Fruit fly (Drosophila melanogaster) whole organism, embryonic: ENCODE measurements around the gene CG6441.

ENCODE experiments used
- Bdp1 ChIP-seq: fragments of 200-800 bp; sonication (Bioruptor generic); optimal IDR thresholded peaks from 3 replicates; lab custom pipeline; 2016; ENCODE audit warnings: missing biosample characterization, missing genetic modification characterization
- Blimp-1 ChIP-seq: fragments of 200-800 bp; sonication (Bioruptor generic); optimal IDR thresholded peaks from 3 replicates; lab custom pipeline; 2018; ENCODE audit warnings: missing biosample characterization, missing genetic modification characterization, mild to moderate bottlenecking, moderate library complexity, missing genetic modification reagents
- CG10147 ChIP-seq: fragments of 200-800 bp; sonication (Bioruptor generic); optimal IDR thresholded peaks from 2 replicates; lab custom pipeline; 2019; ENCODE audit warnings: missing biosample characterization, mild to moderate bottlenecking, missing genetic modification characterization, moderate library complexity
- CG10366 ChIP-seq: fragments of 200-800 bp; sonication (Bioruptor generic); IDR thresholded peaks from 2 replicates; pipeline ENCODE4 v1.3.6; 2022; ENCODE audit warnings: missing biosample characterization, missing genetic modification characterization
- CG10543 ChIP-seq: fragments of 200-800 bp; sonication (Bioruptor generic); optimal IDR thresholded peaks from 3 replicates; lab custom pipeline; 2017; ENCODE audit warnings: missing biosample characterization, mild to moderate bottlenecking, missing genetic modification characterization, moderate library complexity
- CG11456 ChIP-seq: fragments of 200-800 bp; sonication (Bioruptor generic); IDR thresholded peaks from 3 replicates; pipeline ENCODE4 v1.3.6; 2022; ENCODE audit warnings: missing biosample characterization, missing genetic modification characterization
- CG12659 ChIP-seq: fragments of 200-800 bp; sonication (Bioruptor generic); optimal IDR thresholded peaks from 3 replicates; lab custom pipeline; 2017; ENCODE audit warnings: mild to moderate bottlenecking, missing biosample characterization, missing genetic modification reagents, missing genetic modification characterization
- CG13123 ChIP-seq: fragments of 200-800 bp; sonication (Bioruptor generic); optimal IDR thresholded peaks from 2 replicates; lab custom pipeline; 2016; ENCODE audit warnings: missing biosample characterization, missing genetic modification characterization
- CG14860 ChIP-seq: fragments of 200-800 bp; sonication (Bioruptor generic); IDR thresholded peaks from 3 replicates; pipeline ENCODE4 v1.3.6; 2022; ENCODE audit warnings: missing biosample characterization, missing genetic modification characterization; ENCODE audit not compliant: partially characterized antibody
- CG16815 ChIP-seq: fragments of 200-800 bp; sonication (Bioruptor generic); optimal IDR thresholded peaks from 3 replicates; lab custom pipeline; 2017; ENCODE audit warnings: missing biosample characterization, mild to moderate bottlenecking, missing genetic modification characterization
- CG17361 ChIP-seq: fragments of 200-800 bp; sonication (Bioruptor generic); IDR thresholded peaks from 3 replicates; pipeline ENCODE4 v1.3.6; 2022; ENCODE audit warnings: missing biosample characterization, missing genetic modification characterization
- CG3407 ChIP-seq: fragments of 200-800 bp; sonication (Bioruptor generic); optimal IDR thresholded peaks from 2 replicates; lab custom pipeline; 2018; ENCODE audit warnings: missing biosample characterization, mild to moderate bottlenecking, missing genetic modification characterization
- CG4282 ChIP-seq: fragments of 200-800 bp; sonication (Bioruptor generic); optimal IDR thresholded peaks from 2 replicates; lab custom pipeline; 2016; ENCODE audit warnings: missing biosample characterization, missing genetic modification characterization
- CG4617 ChIP-seq: fragments of 200-800 bp; sonication (Bioruptor generic); optimal IDR thresholded peaks from 3 replicates; lab custom pipeline; 2016; ENCODE audit warnings: missing biosample characterization, missing genetic modification characterization, borderline replicate concordance
- CG5245 ChIP-seq: fragments of 200-800 bp; sonication (Bioruptor generic); optimal IDR thresholded peaks from 3 replicates; lab custom pipeline; 2016; ENCODE audit warnings: missing biosample characterization, missing genetic modification characterization
- CG7839 ChIP-seq: fragments of 200-800 bp; sonication (Bioruptor generic); optimal IDR thresholded peaks from 3 replicates; lab custom pipeline; 2018; ENCODE audit warnings: missing biosample characterization, mild to moderate bottlenecking, missing genetic modification characterization, moderate library complexity
- CG9215 ChIP-seq: fragments of 200-800 bp; sonication (Bioruptor generic); IDR thresholded peaks from 2 replicates; pipeline ENCODE4 v1.3.6; 2022; ENCODE audit warnings: missing biosample characterization, missing genetic modification characterization
- CG9876 ChIP-seq: fragments of 200-800 bp; sonication (Bioruptor generic); optimal IDR thresholded peaks from 2 replicates; lab custom pipeline; 2016; ENCODE audit warnings: missing biosample characterization, missing genetic modification characterization
- Camta ChIP-seq: fragments of 200-800 bp; sonication (Bioruptor generic); optimal IDR thresholded peaks from 2 replicates; lab custom pipeline; 2016; ENCODE audit warnings: missing biosample characterization, missing genetic modification characterization
- Chrac-16 ChIP-seq: fragments of 200-800 bp; sonication (Bioruptor generic); optimal IDR thresholded peaks from 3 replicates; lab custom pipeline; 2016; ENCODE audit warnings: missing biosample characterization, missing genetic modification characterization
- D19B ChIP-seq: fragments of 200-800 bp; sonication (Bioruptor generic); optimal IDR thresholded peaks from 2 replicates; lab custom pipeline; 2017; ENCODE audit warnings: missing biosample characterization, mild to moderate bottlenecking, missing genetic modification characterization
- Dp ChIP-seq: fragments of 200-800 bp; sonication (Bioruptor generic); optimal IDR thresholded peaks from 2 replicates; lab custom pipeline; 2018; ENCODE audit warnings: missing biosample characterization, mild to moderate bottlenecking, missing genetic modification characterization, moderate library complexity
- HLH3B ChIP-seq: fragments of 200-800 bp; sonication (Bioruptor generic); IDR thresholded peaks from 2 replicates; pipeline ENCODE4 v1.3.6; 2022; ENCODE audit warnings: missing biosample characterization, missing genetic modification characterization
- Hmr ChIP-seq: fragments of 200-800 bp; sonication (Bioruptor generic); optimal IDR thresholded peaks from 3 replicates; lab custom pipeline; 2017; ENCODE audit warnings: mild to moderate bottlenecking, missing biosample characterization, missing genetic modification reagents, missing genetic modification characterization
- Hr39 ChIP-seq: fragments of >200 bp; optimal IDR thresholded peaks from 2 replicates; lab custom pipeline; 2017
- Mad ChIP-seq: fragments of 200-800 bp; sonication (Bioruptor generic); optimal IDR thresholded peaks from 2 replicates; lab custom pipeline; 2016; ENCODE audit warnings: missing biosample characterization, missing genetic modification characterization
- Mes4 ChIP-seq: fragments of 200-800 bp; sonication (Bioruptor generic); optimal IDR thresholded peaks from 2 replicates; lab custom pipeline; 2016; ENCODE audit warnings: missing biosample characterization, missing genetic modification characterization
- Neu2 ChIP-seq: fragments of 200-800 bp; sonication (Bioruptor generic); optimal IDR thresholded peaks from 3 replicates; lab custom pipeline; 2016; ENCODE audit warnings: missing biosample characterization, missing genetic modification characterization, borderline replicate concordance
- PHDP ChIP-seq: fragments of 200-800 bp; sonication (Bioruptor generic); optimal IDR thresholded peaks from 3 replicates; lab custom pipeline; 2018; ENCODE audit warnings: missing biosample characterization, mild to moderate bottlenecking, missing genetic modification characterization, moderate library complexity
- Ptx1 ChIP-seq: fragments of 200-800 bp; sonication (Bioruptor generic); IDR thresholded peaks from 2 replicates; pipeline ENCODE4 v1.3.6; 2022; ENCODE audit warnings: missing biosample characterization, missing genetic modification characterization
- Sox100B ChIP-seq: fragments of 200-800 bp; sonication (Bioruptor generic); optimal IDR thresholded peaks from 3 replicates; lab custom pipeline; 2018; ENCODE audit warnings: missing biosample characterization, mild to moderate bottlenecking, missing genetic modification characterization
- cg ChIP-seq: fragments of 200-800 bp; sonication (Bioruptor generic); optimal IDR thresholded peaks from 3 replicates; lab custom pipeline; 2019; ENCODE audit warnings: missing biosample characterization, mild to moderate bottlenecking, missing genetic modification characterization, moderate library complexity
- corto ChIP-seq: fragments of 200-800 bp; sonication (Bioruptor generic); optimal IDR thresholded peaks from 2 replicates; lab custom pipeline; 2016; ENCODE audit warnings: missing biosample characterization, mild to moderate bottlenecking, missing genetic modification characterization, moderate library complexity
- da ChIP-seq: fragments of 200-800 bp; sonication (Bioruptor generic); optimal IDR thresholded peaks from 2 replicates; lab custom pipeline; 2016; ENCODE audit warnings: missing biosample characterization, missing genetic modification characterization
- dysf ChIP-seq: fragments of 200-800 bp; sonication (Bioruptor generic); IDR thresholded peaks from 3 replicates; pipeline ENCODE4 v1.3.6; 2022; ENCODE audit warnings: missing biosample characterization, missing genetic modification characterization
- emc ChIP-seq: fragments of 200-800 bp; sonication (Bioruptor generic); optimal IDR thresholded peaks from 2 replicates; lab custom pipeline; 2016; ENCODE audit warnings: missing biosample characterization, missing genetic modification characterization
- ewg ChIP-seq: fragments of 200-800 bp; sonication (Bioruptor generic); optimal IDR thresholded peaks from 3 replicates; lab custom pipeline; 2017; ENCODE audit warnings: mild to moderate bottlenecking, missing biosample characterization, missing genetic modification reagents, missing genetic modification characterization
- fd3F ChIP-seq: fragments of 200-800 bp; sonication (Bioruptor generic); optimal IDR thresholded peaks from 2 replicates; lab custom pipeline; 2018; ENCODE audit warnings: missing biosample characterization, mild to moderate bottlenecking, missing genetic modification characterization, moderate library complexity
- fru ChIP-seq: fragments of >200 bp; optimal IDR thresholded peaks from 2 replicates; lab custom pipeline; 2017
- ham ChIP-seq: fragments of 200-800 bp; sonication (Bioruptor generic); IDR thresholded peaks from 2 replicates; pipeline ENCODE4 v1.3.6; 2022; ENCODE audit warnings: missing biosample characterization, missing genetic modification characterization
- hth ChIP-seq: fragments of >200 bp; optimal IDR thresholded peaks from 2 replicates; lab custom pipeline; 2017; ENCODE audit warnings: inconsistent platforms
- lmd ChIP-seq: fragments of 200-800 bp; sonication (Bioruptor generic); IDR thresholded peaks from 2 replicates; pipeline ENCODE4 v1.3.6; 2022; ENCODE audit warnings: missing biosample characterization, missing genetic modification characterization
- nmo ChIP-seq: fragments of 200-800 bp; sonication (Bioruptor generic); optimal IDR thresholded peaks from 2 replicates; lab custom pipeline; 2018; ENCODE audit warnings: missing biosample characterization, mild to moderate bottlenecking, missing genetic modification characterization, moderate library complexity
- p53 ChIP-seq: fragments of 200-800 bp; sonication (Bioruptor generic); optimal IDR thresholded peaks from 2 replicates; lab custom pipeline; 2016; ENCODE audit warnings: missing biosample characterization, missing genetic modification characterization
- pan ChIP-seq, 4 experiments: fragments of >200 bp in 3 of 4; fragments of 200-800 bp in 1 of 4; sonication (Bioruptor generic) in 1 of 4; optimal IDR thresholded peaks in 3 of 4; IDR thresholded peaks in 1 of 4; 2 replicates each; pipeline versions ENCODE4 v1.3.6 to Lab custom; 2017 to 2022; ENCODE audit warnings: missing biosample characterization in 2 of 4, missing genetic modification characterization in 2 of 4, mixed read lengths in 1 of 4
- pb ChIP-seq: fragments of 200-800 bp; sonication (Bioruptor generic); optimal IDR thresholded peaks from 3 replicates; lab custom pipeline; 2016; ENCODE audit warnings: missing biosample characterization, missing genetic modification characterization
- pros ChIP-seq: fragments of 200-800 bp; sonication (Bioruptor generic); optimal IDR thresholded peaks from 3 replicates; lab custom pipeline; 2019; ENCODE audit warnings: missing biosample characterization, mild to moderate bottlenecking, missing genetic modification characterization, moderate library complexity
- sim ChIP-seq: fragments of 200-800 bp; sonication (Bioruptor generic); IDR thresholded peaks from 2 replicates; pipeline ENCODE4 v1.3.6; 2022; ENCODE audit warnings: missing biosample characterization, missing genetic modification characterization
- stc ChIP-seq: fragments of 200-800 bp; sonication (Bioruptor generic); IDR thresholded peaks from 2 replicates; pipeline ENCODE4 v1.3.6; 2022; ENCODE audit warnings: missing biosample characterization, missing genetic modification characterization
- yki ChIP-seq: fragments of >200 bp; optimal IDR thresholded peaks from 3 replicates; lab custom pipeline; 2018
- z ChIP-seq: fragments of 200-800 bp; sonication (Bioruptor generic); IDR thresholded peaks from 3 replicates; pipeline ENCODE4 v1.3.6; 2022; ENCODE audit warnings: missing biosample characterization, missing genetic modification characterization
- zen ChIP-seq: fragments of 200-800 bp; sonication (Bioruptor generic); optimal IDR thresholded peaks from 3 replicates; lab custom pipeline; 2018; ENCODE audit warnings: missing biosample characterization, mild to moderate bottlenecking, missing genetic modification characterization, moderate library complexity

Gene CG6441

DNA sequence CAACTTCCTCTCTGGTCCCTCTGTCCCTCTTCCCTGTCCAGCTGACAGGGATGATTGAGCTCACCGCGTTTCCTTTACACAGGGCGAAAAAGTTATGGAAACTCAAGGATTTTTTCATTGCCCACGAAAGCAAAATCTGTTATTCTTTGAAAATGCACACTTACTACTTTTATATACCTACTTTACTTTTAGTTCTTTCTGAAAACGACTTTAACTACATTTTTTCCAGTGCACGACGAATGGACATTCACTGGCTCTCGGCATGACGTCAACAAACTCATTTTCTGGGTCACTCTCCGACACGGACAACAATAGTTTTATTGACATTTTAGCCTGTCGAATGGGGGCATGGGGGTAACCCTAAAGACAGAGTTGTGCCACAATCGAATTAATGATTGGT is 38.4 kb downstream of the CG6441 start:
- TF ChIP-seq Mad (peak; percentile 55), fru (lab: Kevin White, UChicago) (no peak), dysf (GFP tag; lab: Robert Waterston, UW) (peak; percentile 84), p53 (no peak), ham (no peak), PHDP (tag; lab: Kevin White, UChicago) (peak; percentile 62), pan (optimal IDR thresholded peaks at IDR 0.05; lab: Kevin White, UChicago) (no peak), pan (GFP tag; optimal IDR thresholded peaks at IDR 0.05 in 1 of 2, IDR thresholded peaks at IDR 0.05 in 1 of 2) (peak in 1 of 2 experiments; percentile 77), CG3407 (GFP tag; lab: Kevin White, UChicago) (peak; percentile 50), CG12659 (GFP tag; lab: Kevin White, UChicago) (peak; percentile 43), HLH3B (peak; percentile 74), stc (GFP tag; lab: Robert Waterston, UW) (peak; percentile 73), yki (lab: Kevin White, UChicago) (no peak), CG5245 (GFP tag; lab: Kevin White, UChicago) (peak; percentile 9), hth (lab: Kevin White, UChicago) (no peak), CG4282 (GFP tag; lab: Kevin White, UChicago) (peak; percentile 34), da (no peak), cg (GFP tag; lab: Kevin White, UChicago) (no peak), Hmr (GFP tag; lab: Kevin White, UChicago) (peak; percentile 86), pb (GFP tag; lab: Kevin White, UChicago) (peak; percentile 70), lmd (GFP tag; lab: Robert Waterston, UW) (peak; percentile 61), nmo (peak; percentile 55), CG7839 (tag; lab: Kevin White, UChicago) (peak; percentile 76), corto (no peak), Neu2 (GFP tag; lab: Kevin White, UChicago) (no peak), CG9215 (peak; percentile 50), zen (tag; lab: Kevin White, UChicago) (peak; percentile 85), Hr39 (lab: Kevin White, UChicago) (no peak), pros (GFP tag; lab: Kevin White, UChicago) (peak; percentile 53), emc (GFP tag; lab: Kevin White, UChicago) (no peak), sim (peak; percentile 73; the same call in 1 of the 2 replicates), Sox100B (peak; percentile 53), CG10147 (GFP tag; lab: Kevin White, UChicago) (peak; percentile 63), CG14860 (GFP tag; lab: Robert Waterston, UW) (no peak), CG16815 (peak; percentile 69), CG11456 (GFP tag; lab: Robert Waterston, UW) (peak; percentile 76; the same call in 2 of the 3 replicates), CG9876 (peak; percentile 70), CG13123 (peak; percentile 4), CG10366 (GFP tag; lab: Robert Waterston, UW) (peak; percentile 66; the same call in 1 of the 2 replicates), Chrac-16 (GFP tag; lab: Kevin White, UChicago) (peak; percentile 76), Bdp1 (GFP tag; lab: Kevin White, UChicago) (peak; percentile 39), D19B (peak; percentile 10), Camta (GFP tag; lab: Kevin White, UChicago) (peak; percentile 78), Ptx1 (GFP tag; lab: Robert Waterston, UW) (peak; percentile 69), z (no peak), CG4617 (GFP tag; lab: Kevin White, UChicago) (peak; percentile 46), Blimp-1 (GFP tag; lab: Kevin White, UChicago) (peak; percentile 73), ewg (GFP tag; lab: Kevin White, UChicago) (peak; percentile 37), Mes4 (GFP tag; lab: Kevin White, UChicago) (peak; percentile 33), fd3F (peak; percentile 29), CG10543 (GFP tag; lab: Kevin White, UChicago) (peak; percentile 30), CG17361 (GFP tag; lab: Robert Waterston, UW) (peak; percentile 75), Dp (GFP tag; lab: Kevin White, UChicago) (no peak)
